Worm (Caenorhabditis elegans) whole organism, L1 larva: ENCODE results near the gene taf-12.

Experiments
- ceh-82 ChIP-seq, 3 experiments: fragments of 150-350 bp in 1 of 3; sonication (generic microtip) in 2 of 3; optimal IDR thresholded peaks; 2 replicates each; lab custom pipeline; 2014 to 2017; ENCODE audit warnings: missing biosample characterization in 3 of 3, missing genetic modification characterization in 3 of 3
- dpl-1 ChIP-seq, 3 experiments: fragments of 150-350 bp in 2 of 3; sonication (generic microtip) in 1 of 3; optimal IDR thresholded peaks; 2 replicates each; lab custom pipeline; 2014 to 2017; ENCODE audit warnings: missing biosample characterization in 3 of 3, missing genetic modification characterization in 3 of 3, missing genetic modification reagents in 3 of 3
- egl-27 ChIP-seq, 2 experiments: fragments of 150-350 bp in 1 of 2; sonication (generic microtip); optimal IDR thresholded peaks; 3 replicates each; lab custom pipeline; 2017 to 2018; ENCODE audit warnings: missing biosample characterization in 2 of 2, missing genetic modification characterization in 2 of 2, missing genetic modification reagents in 2 of 2
- fkh-10 ChIP-seq: sonication (generic microtip); optimal IDR thresholded peaks from 2 replicates; lab custom pipeline; 2017; ENCODE audit warnings: missing biosample characterization, missing genetic modification reagents, missing genetic modification characterization
- jun-1 ChIP-seq: fragments of 150-350 bp; optimal IDR thresholded peaks from 2 replicates; lab custom pipeline; 2014; ENCODE audit warnings: missing biosample characterization, missing genetic modification reagents, missing genetic modification characterization
- lin-15B ChIP-seq: fragments of 150-350 bp; sonication (generic microtip); optimal IDR thresholded peaks from 3 replicates; lab custom pipeline; 2014; ENCODE audit warnings: missing biosample characterization, missing genetic modification characterization
- mdl-1 ChIP-seq, 2 experiments: fragments of 150-350 bp; optimal IDR thresholded peaks; 2 replicates each; lab custom pipeline; 2014 to 2017; ENCODE audit warnings: missing biosample characterization in 2 of 2, missing genetic modification characterization in 2 of 2, inconsistent platforms in 1 of 2
- nhr-237 ChIP-seq: fragments of 150-350 bp; optimal IDR thresholded peaks from 2 replicates; lab custom pipeline; 2014; ENCODE audit warnings: missing biosample characterization, missing genetic modification characterization
- skn-1 ChIP-seq: fragments of 150-350 bp; optimal IDR thresholded peaks from 2 replicates; lab custom pipeline; 2014; ENCODE audit warnings: missing biosample characterization, missing genetic modification characterization
- unc-98 ChIP-seq: fragments of 200-800 bp; sonication (Bioruptor generic); IDR thresholded peaks from 2 replicates; pipeline ENCODE4 v1.3.6; 2022; ENCODE audit warnings: missing genetic modification characterization, missing compliant biosample characterization
- ztf-4 ChIP-seq: fragments of 150-350 bp; optimal IDR thresholded peaks from 2 replicates; lab custom pipeline; 2014; ENCODE audit warnings: missing biosample characterization, missing genetic modification characterization

ce11 chrIII:11847014-11847413, 22.1 kb downstream of the taf-12 start:
- TF ChIP-seq ztf-4 (tag; lab: Kevin White, UChicago) (no peak), skn-1 (tag; lab: Kevin White, UChicago) (no peak), lin-15B (no peak), egl-27 (tag; optimal IDR thresholded peaks at IDR 0.05; lab: Kevin White, UChicago) (no peak), unc-98 (GFP tag; lab: Robert Waterston, UW) (no peak), mdl-1 (tag; optimal IDR thresholded peaks at IDR 0.05; lab: Kevin White, UChicago) (no peak), dpl-1 (GFP tag; optimal IDR thresholded peaks at IDR 0.05; lab: Kevin White, UChicago) (no peak), ceh-82 (tag; optimal IDR thresholded peaks at IDR 0.05; lab: Kevin White, UChicago) (no peak), fkh-10 (no peak), jun-1 (tag; lab: Kevin White, UChicago) (no peak), nhr-237 (tag; lab: Kevin White, UChicago) (no peak)
